Worm (Caenorhabditis elegans): Measurements from ENCODE around the gene srz-10.

Gene srz-10

ce11 chrV:15309011-15309410, at the start of gene srz-10:
srz-10 (minus strand) TSS chrV:15309098.
- no peak for TF ChIP-seq nhr-25 (tag; optimal IDR thresholded peaks at IDR 0.05)
- TF ChIP-seq crh-2 (tag; optimal IDR thresholded peaks at IDR 0.05) = no peak
- no peak for TF ChIP-seq zag-1 (tag; optimal IDR thresholded peaks at IDR 0.05)
- TF ChIP-seq lin-13 (GFP tag; optimal IDR thresholded peaks at IDR 0.05) = no peak
- TF ChIP-seq ztf-4 (tag; optimal IDR thresholded peaks at IDR 0.05) = no peak
- no peak for TF ChIP-seq fos-1 (tag; optimal IDR thresholded peaks at IDR 0.05)
- no peak for TF ChIP-seq ama-1 (optimal IDR thresholded peaks at IDR 0.05)
- TF ChIP-seq nhr-6 (tag; optimal IDR thresholded peaks at IDR 0.05) = no peak
- no peak for TF ChIP-seq blmp-1 (tag; optimal IDR thresholded peaks at IDR 0.05; ENCODE audit: insufficient read depth)
- TF ChIP-seq elt-1 (tag; optimal IDR thresholded peaks at IDR 0.05) = no peak
- TF ChIP-seq snpc-4 (tag; optimal IDR thresholded peaks at IDR 0.05) = no peak
- no peak for TF ChIP-seq ztf-11 (tag; optimal IDR thresholded peaks at IDR 0.05)
- no peak for TF ChIP-seq ceh-16 (tag; optimal IDR thresholded peaks at IDR 0.05)
- TF ChIP-seq nhr-77 (tag; optimal IDR thresholded peaks at IDR 0.05) = no peak
- no peak for TF ChIP-seq Y55F3AM.14 (GFP tag; optimal IDR thresholded peaks at IDR 0.05)
- no peak for TF ChIP-seq lsy-2 (tag; optimal IDR thresholded peaks at IDR 0.05)
- TF ChIP-seq nhr-129 (tag; optimal IDR thresholded peaks at IDR 0.05) = no peak
- TF ChIP-seq elt-3 (tag; optimal IDR thresholded peaks at IDR 0.05) = no peak
- TF ChIP-seq nhr-11 (tag; optimal IDR thresholded peaks at IDR 0.05) = no peak

- TF ChIP-seq snpc-4 (tag; optimal IDR thresholded peaks at IDR 0.05) (no peak), nhr-12 (tag; optimal IDR thresholded peaks at IDR 0.05) (no peak), nhr-237 (tag; optimal IDR thresholded peaks at IDR 0.05) (no peak), gmeb-1 (tag; optimal IDR thresholded peaks at IDR 0.05) (peak; percentile 44), sma-9 (GFP tag; optimal IDR thresholded peaks at IDR 0.05) (peak; percentile 87), sma-9 (tag; optimal IDR thresholded peaks at IDR 0.05) (no peak), skn-1 (tag; optimal IDR thresholded peaks at IDR 0.05) (no peak), fos-1 (tag; optimal IDR thresholded peaks at IDR 0.05) (peak; percentile 97)
Measured at ce11 chrV:15354648-15355047, 45.8 kb upstream of the srz-10 start, which contains the start of gene C29F3.7. C29F3.7 (plus strand) TSS chrV:15354901.

ce11 chrV:15352376-15352775, 43.5 kb upstream of the srz-10 start, which contains the start of gene srx-58:
srx-58 (plus strand) TSS chrV:15352676.
- TF ChIP-seq C34F6.9 (tag; optimal IDR thresholded peaks at IDR 0.05) (no peak), egl-27 (tag; optimal IDR thresholded peaks at IDR 0.05) (no peak), nhr-10 (tag; optimal IDR thresholded peaks at IDR 0.05) (no peak), elt-3 (tag; optimal IDR thresholded peaks at IDR 0.05) (no peak), F13H6.1 (tag; optimal IDR thresholded peaks at IDR 0.05) (no peak), alr-1 (tag; optimal IDR thresholded peaks at IDR 0.05) (no peak)

- TF ChIP-seq ceh-16 (tag; optimal IDR thresholded peaks at IDR 0.05) (no peak), peb-1 (tag; optimal IDR thresholded peaks at IDR 0.05) (no peak), fos-1 (tag; optimal IDR thresholded peaks at IDR 0.05) (no peak), nhr-21 (tag; optimal IDR thresholded peaks at IDR 0.05) (no peak), zag-1 (tag; optimal IDR thresholded peaks at IDR 0.05) (no peak), nhr-237 (tag; optimal IDR thresholded peaks at IDR 0.05) (no peak), ztf-4 (tag; optimal IDR thresholded peaks at IDR 0.05) (no peak), nhr-23 (tag; optimal IDR thresholded peaks at IDR 0.05) (no peak), nhr-11 (tag; optimal IDR thresholded peaks at IDR 0.05) (no peak), skn-1 (tag; optimal IDR thresholded peaks at IDR 0.05) (no peak), unc-39 (tag; optimal IDR thresholded peaks at IDR 0.05) (no peak), Y55F3AM.14 (GFP tag; optimal IDR thresholded peaks at IDR 0.05) (no peak), mab-5 (tag; optimal IDR thresholded peaks at IDR 0.05) (no peak), lsy-2 (tag; optimal IDR thresholded peaks at IDR 0.05) (no peak)
Measured at ce11 chrV:15350615-15351014, 41.7 kb upstream of the srz-10 start, which contains the start of gene clec-231. clec-231 (minus strand) TSS chrV:15350715.

ce11 chrV:15349044-15349443, 40.1 kb upstream of the srz-10 start, which contains the start of gene clec-230:
clec-230 (minus strand) TSS chrV:15349144.
- TF ChIP-seq F13H6.1 (tag; optimal IDR thresholded peaks at IDR 0.05) (no peak), sem-4 (tag; optimal IDR thresholded peaks at IDR 0.05) (no peak)
